Fruit fly (Drosophila melanogaster): Measurements from ENCODE around the gene CG42821.

dm6 chr3R:17404155-17404554, 8.7 kb upstream of the CG42821 start:
- TF ChIP-seq CG3838 (GFP tag; optimal IDR thresholded peaks at IDR 0.05) (no peak), ERR (GFP tag; optimal IDR thresholded peaks at IDR 0.05) (no peak), lilli (GFP tag; optimal IDR thresholded peaks at IDR 0.05) (no peak)

Measured in whole organism, embryonic.